Worm (Caenorhabditis elegans) whole organism, young adult: Measurements from ENCODE around the gene F35E8.13.

Source experiments
- B0035.1 ChIP-seq: sonication (generic microtip); optimal IDR thresholded peaks from 2 replicates; lab custom pipeline; 2016; ENCODE audit warnings: missing genetic modification characterization, mild to moderate bottlenecking, missing compliant biosample characterization, missing genotype, missing genetic modification reagents
- C17E4.6 ChIP-seq: fragments of 200-800 bp; sonication (Bioruptor generic); IDR thresholded peaks from 2 replicates; pipeline ENCODE4 v1.3.6; 2022; ENCODE audit warnings: missing genetic modification reagents, missing genetic modification characterization, missing compliant biosample characterization
- Y56A3A.18 ChIP-seq: fragments of 200-800 bp; sonication (Bioruptor generic); IDR thresholded peaks from 2 replicates; pipeline ENCODE4 v1.3.6; 2022; ENCODE audit warnings: missing genetic modification reagents, missing genetic modification characterization, missing compliant biosample characterization
- Y67H2A.10 ChIP-seq: fragments of 200-800 bp; sonication (Bioruptor generic); conservative IDR thresholded peaks from 2 replicates; pipeline ENCODE4 v1.3.6; 2022; ENCODE audit warnings: missing genetic modification reagents, missing genetic modification characterization, missing compliant biosample characterization
- Y79H2A.3 ChIP-seq: fragments of 200-800 bp; sonication (Bioruptor generic); conservative IDR thresholded peaks from 2 replicates; pipeline ENCODE4 v1.3.6; 2022; ENCODE audit warnings: missing genetic modification reagents, missing genetic modification characterization, missing compliant biosample characterization
- ZK185.1 ChIP-seq: sonication (generic microtip); optimal IDR thresholded peaks from 2 replicates; lab custom pipeline; 2016; ENCODE audit warnings: mild to moderate bottlenecking, missing genetic modification characterization, missing compliant biosample characterization; ENCODE audit not compliant: poor library complexity, severe bottlenecking
- atf-7 ChIP-seq: sonication (generic microtip); optimal IDR thresholded peaks from 2 replicates; lab custom pipeline; 2017; ENCODE audit warnings: mild to moderate bottlenecking, missing genetic modification characterization, missing compliant biosample characterization
- attf-5 ChIP-seq: fragments of 200-800 bp; sonication (Bioruptor generic); optimal IDR thresholded peaks from 2 replicates; lab custom pipeline; 2018; ENCODE audit warnings: mild to moderate bottlenecking, missing genetic modification characterization, missing compliant biosample characterization
- chd-7 ChIP-seq: sonication (generic microtip); optimal IDR thresholded peaks from 2 replicates; lab custom pipeline; 2016; ENCODE audit warnings: mild to moderate bottlenecking, missing genetic modification characterization, moderate library complexity, missing compliant biosample characterization
- hmg-1.2 ChIP-seq: fragments of 200-800 bp; sonication (Bioruptor generic); IDR thresholded peaks from 2 replicates; pipeline ENCODE4 v1.3.6; 2022; ENCODE audit warnings: missing genetic modification reagents, missing genetic modification characterization, missing compliant biosample characterization
- hrde-1 ChIP-seq: sonication (generic microtip); optimal IDR thresholded peaks from 2 replicates; lab custom pipeline; 2016; ENCODE audit warnings: missing genetic modification characterization, mild to moderate bottlenecking, missing compliant biosample characterization, moderate library complexity, missing genotype, missing genetic modification reagents, borderline replicate concordance
- lin-54 ChIP-seq: fragments of 200-800 bp; sonication (Bioruptor generic); optimal IDR thresholded peaks from 2 replicates; lab custom pipeline; 2018; ENCODE audit warnings: mild to moderate bottlenecking, missing genetic modification characterization, missing compliant biosample characterization
- mcd-1 ChIP-seq: fragments of 200-800 bp; sonication (Bioruptor generic); IDR thresholded peaks from 2 replicates; pipeline ENCODE4 v1.3.6; 2022; ENCODE audit warnings: missing genetic modification reagents, missing genetic modification characterization, missing compliant biosample characterization
- mes-4 ChIP-seq: sonication (generic microtip); optimal IDR thresholded peaks from 2 replicates; lab custom pipeline; 2016; ENCODE audit warnings: missing genotype, missing genetic modification characterization, missing compliant biosample characterization
- snpc-1.3 ChIP-seq: sonication (generic microtip); optimal IDR thresholded peaks from 2 replicates; lab custom pipeline; 2017; ENCODE audit warnings: missing genetic modification characterization, mild to moderate bottlenecking, missing compliant biosample characterization, antibody characterized with exemption, moderate library complexity, missing genotype, missing genetic modification reagents; ENCODE audit not compliant: insufficient read depth
- somi-1 ChIP-seq: fragments of 200-800 bp; sonication (Bioruptor generic); optimal IDR thresholded peaks from 2 replicates; lab custom pipeline; 2018; ENCODE audit warnings: mild to moderate bottlenecking, missing genetic modification characterization, missing compliant biosample characterization
- tbp1 ChIP-seq: fragments of 200-800 bp; sonication (Bioruptor generic); optimal IDR thresholded peaks from 2 replicates; lab custom pipeline; 2018; ENCODE audit warnings: mild to moderate bottlenecking, missing genetic modification characterization, missing compliant biosample characterization
- ztf-18 ChIP-seq: sonication (generic microtip); optimal IDR thresholded peaks from 2 replicates; lab custom pipeline; 2016; ENCODE audit warnings: missing genotype, mild to moderate bottlenecking, missing genetic modification characterization, missing compliant biosample characterization

F35E8.13 gene

DNA sequence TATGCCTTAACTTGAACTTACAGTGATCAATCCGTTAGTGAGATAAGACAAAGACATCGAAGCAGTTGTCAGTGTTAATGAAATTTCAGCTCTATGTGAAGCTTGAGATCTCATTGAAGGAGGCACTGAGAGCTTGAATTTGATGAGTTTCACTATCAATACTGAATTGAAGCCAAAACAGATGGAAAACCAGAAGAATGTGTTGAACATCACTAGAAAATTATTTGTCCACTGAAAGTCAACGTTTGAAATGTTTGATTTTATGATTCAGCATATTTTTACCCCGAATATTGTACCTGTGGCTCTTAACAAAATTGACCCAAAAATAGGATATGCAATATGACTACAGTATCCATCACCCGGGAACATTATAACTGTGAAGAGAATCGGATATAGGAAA lies 47.7 kb downstream of the F35E8.13 start:
- TF ChIP-seq ZK185.1 (tag; lab: Kevin White, UChicago) (no peak), hmg-1.2 (GFP tag; lab: Robert Waterston, UW) (no peak), tbp1 (no peak), snpc-1.3 (tag; lab: Kevin White, UChicago) (no peak), C17E4.6 (no peak), lin-54 (GFP tag; lab: Kevin White, UChicago) (no peak), Y56A3A.18 (GFP tag; lab: Robert Waterston, UW) (no peak), mcd-1 (no peak), mes-4 (no peak), Y67H2A.10 (GFP tag; lab: Robert Waterston, UW) (no peak), attf-5 (GFP tag; lab: Kevin White, UChicago) (no peak)

DNA sequence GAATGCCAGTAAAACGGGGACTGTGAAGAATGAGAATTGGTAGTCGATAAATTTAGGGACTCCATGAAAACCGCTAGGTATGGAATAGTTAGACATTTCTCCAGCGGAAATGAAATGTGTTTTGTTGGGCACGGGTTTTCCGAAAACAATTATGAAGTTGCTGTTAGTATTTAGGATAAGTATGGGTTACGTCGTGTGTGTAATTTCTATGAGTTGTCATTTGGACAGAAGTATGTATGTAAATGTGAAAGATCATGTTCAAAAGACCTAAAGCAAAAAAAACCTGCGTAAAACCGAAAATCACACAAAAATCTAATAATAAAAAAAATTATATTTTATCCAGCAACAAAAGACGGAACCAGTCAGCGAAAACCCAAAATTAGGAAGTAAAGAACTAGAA lies 49.4 kb downstream of the F35E8.13 start, which contains the start of gene sru-23:
TSS of gene sru-23 (minus strand) at position 101 of the 400 bp plus-strand sequence.
- no peak for TF ChIP-seq Y79H2A.3
- no peak for TF ChIP-seq ztf-18 (tag; lab: Kevin White, UChicago)
- TF ChIP-seq, all 124 proteins: peak for 0

DNA sequence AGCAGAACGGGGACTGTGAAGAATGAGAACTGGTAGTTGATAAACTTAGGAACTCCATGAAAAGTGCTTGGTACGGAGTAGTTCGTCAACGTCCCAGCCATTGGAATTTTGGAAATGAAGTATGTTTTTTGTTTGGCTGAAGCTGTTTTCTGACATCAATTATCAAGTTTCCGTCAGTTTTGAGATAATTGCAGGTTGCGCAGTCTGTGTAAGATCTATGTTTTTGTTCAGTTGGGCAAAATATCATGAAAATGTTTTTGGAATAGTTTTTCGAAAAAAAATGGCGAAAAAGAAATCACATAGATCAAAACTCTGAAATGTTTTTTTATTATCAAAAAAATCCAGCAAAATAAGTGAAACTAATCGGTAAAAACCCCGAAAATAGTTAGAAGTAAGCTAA lies 51.8 kb downstream of the F35E8.13 start, which contains the start of gene sru-22:
TSS of gene sru-22 (minus strand) at position 101 of the 400 bp plus-strand sequence.
- no peak for TF ChIP-seq hrde-1 (tag; lab: Kevin White, UChicago)
- TF ChIP-seq atf-7 (tag; lab: Kevin White, UChicago), result no peak
- TF ChIP-seq chd-7 (tag; lab: Kevin White, UChicago), result no peak
- no peak for TF ChIP-seq B0035.1
- no peak for TF ChIP-seq somi-1 (GFP tag; lab: Kevin White, UChicago)
- TF ChIP-seq, all 124 proteins: peak for 0
